Fruit fly (Drosophila melanogaster) whole organism, embryonic: ENCODE results near the gene CG32650.

Source experiments
- ATbp ChIP-seq: fragments of 200-800 bp; sonication (Bioruptor generic); optimal IDR thresholded peaks from 2 replicates; lab custom pipeline; 2017; ENCODE audit warnings: missing biosample characterization, mild to moderate bottlenecking, missing genetic modification characterization, missing genetic modification reagents
- Antp ChIP-seq: fragments of 200-800 bp; sonication (Bioruptor generic); optimal IDR thresholded peaks from 3 replicates; lab custom pipeline; 2016; ENCODE audit warnings: missing biosample characterization, missing genetic modification characterization
- Blimp-1 ChIP-seq: fragments of 200-800 bp; sonication (Bioruptor generic); optimal IDR thresholded peaks from 3 replicates; lab custom pipeline; 2018; ENCODE audit warnings: missing biosample characterization, missing genetic modification characterization, mild to moderate bottlenecking, moderate library complexity, missing genetic modification reagents
- CG10267 ChIP-seq: fragments of 200-800 bp; sonication (Bioruptor generic); optimal IDR thresholded peaks from 2 replicates; lab custom pipeline; 2018; ENCODE audit warnings: missing biosample characterization, mild to moderate bottlenecking, missing genetic modification characterization, moderate library complexity
- CG10979 ChIP-seq: fragments of 200-800 bp; sonication (Bioruptor generic); optimal IDR thresholded peaks from 2 replicates; lab custom pipeline; 2018; ENCODE audit warnings: missing biosample characterization, mild to moderate bottlenecking, missing genetic modification characterization, moderate library complexity
- CG11247 ChIP-seq: fragments of 200-800 bp; sonication (Bioruptor generic); IDR thresholded peaks from 2 replicates; pipeline ENCODE4 v1.3.6; 2022; ENCODE audit warnings: missing biosample characterization, missing genetic modification characterization
- CG11504 ChIP-seq: fragments of 200-800 bp; sonication (Bioruptor generic); optimal IDR thresholded peaks from 3 replicates; lab custom pipeline; 2019; ENCODE audit warnings: missing biosample characterization, mild to moderate bottlenecking, missing genetic modification characterization, moderate library complexity
- CG12104 ChIP-seq: fragments of 200-800 bp; sonication (Bioruptor generic); optimal IDR thresholded peaks from 3 replicates; lab custom pipeline; 2016; ENCODE audit warnings: missing biosample characterization, missing genetic modification characterization
- CG12659 ChIP-seq: fragments of 200-800 bp; sonication (Bioruptor generic); optimal IDR thresholded peaks from 3 replicates; lab custom pipeline; 2017; ENCODE audit warnings: mild to moderate bottlenecking, missing biosample characterization, missing genetic modification reagents, missing genetic modification characterization
- CG14441 ChIP-seq: fragments of 200-800 bp; sonication (Bioruptor generic); IDR thresholded peaks from 2 replicates; pipeline ENCODE4 v1.3.6; 2022; ENCODE audit warnings: missing biosample characterization, missing genetic modification characterization
- CG15011 ChIP-seq: fragments of 200-800 bp; sonication (Bioruptor generic); optimal IDR thresholded peaks from 3 replicates; lab custom pipeline; 2018; ENCODE audit warnings: missing biosample characterization, mild to moderate bottlenecking, missing genetic modification characterization
- CG15269 ChIP-seq: fragments of 200-800 bp; sonication (Bioruptor generic); optimal IDR thresholded peaks from 2 replicates; lab custom pipeline; 2018; ENCODE audit warnings: missing biosample characterization, mild to moderate bottlenecking, missing genetic modification characterization, moderate library complexity
- CG16863 ChIP-seq: fragments of 200-800 bp; sonication (Bioruptor generic); optimal IDR thresholded peaks from 3 replicates; lab custom pipeline; 2016; ENCODE audit warnings: missing biosample characterization, missing genetic modification characterization
- CG17361 ChIP-seq: fragments of 200-800 bp; sonication (Bioruptor generic); IDR thresholded peaks from 3 replicates; pipeline ENCODE4 v1.3.6; 2022; ENCODE audit warnings: missing biosample characterization, missing genetic modification characterization
- CG17829 ChIP-seq: fragments of 200-800 bp; optimal IDR thresholded peaks from 2 replicates; lab custom pipeline; 2019; ENCODE audit warnings: missing biosample characterization, mild to moderate bottlenecking, missing genetic modification characterization, moderate library complexity
- CG2129 ChIP-seq: fragments of 200-800 bp; sonication (Bioruptor generic); IDR thresholded peaks from 2 replicates; pipeline ENCODE4 v1.3.6; 2022; ENCODE audit warnings: missing biosample characterization, missing genetic modification characterization; ENCODE audit not compliant: partially characterized antibody
- CG6654 ChIP-seq: fragments of 200-800 bp; sonication (Bioruptor generic); optimal IDR thresholded peaks from 2 replicates; lab custom pipeline; 2017; ENCODE audit warnings: missing biosample characterization, mild to moderate bottlenecking, missing genetic modification characterization
- CG7357 ChIP-seq: fragments of 200-800 bp; sonication (Bioruptor generic); IDR thresholded peaks from 3 replicates; pipeline ENCODE4 v1.3.6; 2022; ENCODE audit warnings: missing biosample characterization, missing genetic modification characterization
- CG7745 ChIP-seq: fragments of 200-800 bp; sonication (Bioruptor generic); optimal IDR thresholded peaks from 2 replicates; lab custom pipeline; 2018; ENCODE audit warnings: missing biosample characterization, mild to moderate bottlenecking, missing genetic modification characterization, moderate library complexity
- CG9727 ChIP-seq: fragments of 200-800 bp; sonication (Bioruptor generic); optimal IDR thresholded peaks from 3 replicates; lab custom pipeline; 2017; ENCODE audit warnings: missing biosample characterization, mild to moderate bottlenecking, missing genetic modification characterization
- CG9797 ChIP-seq: fragments of 200-800 bp; sonication (Bioruptor generic); optimal IDR thresholded peaks from 3 replicates; lab custom pipeline; 2018; ENCODE audit warnings: missing biosample characterization, mild to moderate bottlenecking, missing genetic modification characterization
- CkIIα-i1 ChIP-seq: fragments of 200-800 bp; sonication (Bioruptor generic); IDR thresholded peaks from 2 replicates; pipeline ENCODE4 v1.3.6; 2022; ENCODE audit warnings: missing biosample characterization, missing genetic modification characterization
- CoRest ChIP-seq: fragments of 200-800 bp; sonication (Bioruptor generic); optimal IDR thresholded peaks from 3 replicates; lab custom pipeline; 2018; ENCODE audit warnings: missing biosample characterization, mild to moderate bottlenecking, missing genetic modification characterization, moderate library complexity
- Deaf1 ChIP-seq: fragments of 200-800 bp; optimal IDR thresholded peaks from 3 replicates; lab custom pipeline; 2019; ENCODE audit warnings: missing biosample characterization, mild to moderate bottlenecking, missing genetic modification characterization, moderate library complexity
- Elba2 ChIP-seq: fragments of 200-800 bp; sonication (Bioruptor generic); optimal IDR thresholded peaks from 3 replicates; lab custom pipeline; 2016; ENCODE audit warnings: missing biosample characterization, missing genetic modification characterization
- HLHmδ ChIP-seq: fragments of 200-800 bp; sonication (Bioruptor generic); optimal IDR thresholded peaks from 2 replicates; lab custom pipeline; 2018; ENCODE audit warnings: missing biosample characterization, mild to moderate bottlenecking, missing genetic modification characterization, moderate library complexity
- Jarid2 ChIP-seq: fragments of 200-800 bp; sonication (Bioruptor generic); optimal IDR thresholded peaks from 3 replicates; lab custom pipeline; 2017; ENCODE audit warnings: mild to moderate bottlenecking, missing biosample characterization, missing genetic modification reagents, missing genetic modification characterization
- Mad ChIP-seq: fragments of 200-800 bp; sonication (Bioruptor generic); optimal IDR thresholded peaks from 2 replicates; lab custom pipeline; 2016; ENCODE audit warnings: missing biosample characterization, missing genetic modification characterization
- Max ChIP-seq: fragments of 200-800 bp; sonication (Bioruptor generic); optimal IDR thresholded peaks from 2 replicates; lab custom pipeline; 2016; ENCODE audit warnings: missing biosample characterization, mild to moderate bottlenecking, missing genetic modification characterization
- Mrtf ChIP-seq: fragments of 200-800 bp; sonication (Bioruptor generic); IDR thresholded peaks from 3 replicates; pipeline ENCODE4 v1.3.6; 2022; ENCODE audit warnings: missing biosample characterization, missing genetic modification characterization
- Nf-YB ChIP-seq: fragments of 200-800 bp; sonication (Bioruptor generic); optimal IDR thresholded peaks from 3 replicates; lab custom pipeline; 2019; ENCODE audit warnings: missing biosample characterization, mild to moderate bottlenecking, missing genetic modification characterization, moderate library complexity
- Nf-YC ChIP-seq: fragments of 200-800 bp; optimal IDR thresholded peaks from 3 replicates; lab custom pipeline; 2019; ENCODE audit warnings: missing biosample characterization, mild to moderate bottlenecking, missing genetic modification characterization, moderate library complexity
- Optix ChIP-seq: fragments of 200-800 bp; sonication (Bioruptor generic); IDR thresholded peaks from 3 replicates; pipeline ENCODE4 v1.3.6; 2022; ENCODE audit warnings: missing biosample characterization, missing genetic modification characterization
- Ravus ChIP-seq: fragments of 200-800 bp; sonication (Bioruptor generic); IDR thresholded peaks from 2 replicates; pipeline ENCODE4 v1.3.6; 2022; ENCODE audit warnings: missing biosample characterization, missing genetic modification characterization
- Rx ChIP-seq: fragments of 200-800 bp; sonication (Bioruptor generic); IDR thresholded peaks from 2 replicates; pipeline ENCODE4 v1.3.6; 2022; ENCODE audit warnings: missing biosample characterization, missing genetic modification characterization
- Sox102F ChIP-seq: fragments of 200-800 bp; sonication (Bioruptor generic); optimal IDR thresholded peaks from 2 replicates; lab custom pipeline; 2018; ENCODE audit warnings: missing biosample characterization, mild to moderate bottlenecking, missing genetic modification characterization, moderate library complexity
- YL-1 ChIP-seq: fragments of 200-800 bp; sonication (Bioruptor generic); optimal IDR thresholded peaks from 3 replicates; lab custom pipeline; 2017; ENCODE audit warnings: missing biosample characterization, mild to moderate bottlenecking, missing genetic modification characterization
- ash1 ChIP-seq: fragments of 200-800 bp; sonication (Bioruptor generic); optimal IDR thresholded peaks from 2 replicates; lab custom pipeline; 2018; ENCODE audit warnings: missing biosample characterization, mild to moderate bottlenecking, missing genetic modification characterization
- az2 ChIP-seq: fragments of 200-800 bp; sonication (Bioruptor generic); optimal IDR thresholded peaks from 3 replicates; lab custom pipeline; 2016; ENCODE audit warnings: missing biosample characterization, missing genetic modification characterization
- bigmax ChIP-seq: fragments of 200-800 bp; sonication (Bioruptor generic); optimal IDR thresholded peaks from 2 replicates; lab custom pipeline; 2018; ENCODE audit warnings: missing biosample characterization, mild to moderate bottlenecking, missing genetic modification characterization
- chinmo ChIP-seq: fragments of 200-800 bp; sonication (Bioruptor generic); IDR thresholded peaks from 4 replicates; pipeline ENCODE4 v1.3.6; 2022; ENCODE audit warnings: missing biosample characterization, missing genetic modification characterization; ENCODE audit not compliant: partially characterized antibody
- da ChIP-seq: fragments of 200-800 bp; sonication (Bioruptor generic); optimal IDR thresholded peaks from 2 replicates; lab custom pipeline; 2016; ENCODE audit warnings: missing biosample characterization, missing genetic modification characterization
- disco-r ChIP-seq: fragments of 200-800 bp; sonication (Bioruptor generic); optimal IDR thresholded peaks from 2 replicates; lab custom pipeline; 2016; ENCODE audit warnings: missing biosample characterization, missing genetic modification characterization
- hb ChIP-seq: fragments of 200-800 bp; sonication (Bioruptor generic); IDR thresholded peaks from 3 replicates; pipeline ENCODE4 v1.3.6; 2022; ENCODE audit warnings: missing biosample characterization, missing genetic modification characterization; ENCODE audit not compliant: partially characterized antibody
- hth ChIP-seq: fragments of >200 bp; optimal IDR thresholded peaks from 2 replicates; lab custom pipeline; 2017; ENCODE audit warnings: inconsistent platforms
- nerfin-2 ChIP-seq: fragments of 200-800 bp; sonication (Bioruptor generic); IDR thresholded peaks from 2 replicates; pipeline ENCODE4 v1.3.6; 2022; ENCODE audit warnings: missing biosample characterization, missing genetic modification characterization; ENCODE audit not compliant: partially characterized antibody
- repo ChIP-seq: fragments of 200-800 bp; sonication (Bioruptor generic); optimal IDR thresholded peaks from 2 replicates; lab custom pipeline; 2016; ENCODE audit warnings: missing biosample characterization, missing genetic modification characterization
- rib ChIP-seq: fragments of 200-800 bp; sonication (Bioruptor generic); IDR thresholded peaks from 2 replicates; pipeline ENCODE4 v1.3.6; 2022; ENCODE audit warnings: missing biosample characterization, missing genetic modification characterization
- ro ChIP-seq: fragments of 200-800 bp; sonication (Bioruptor generic); IDR thresholded peaks from 2 replicates; pipeline ENCODE4 v1.3.6; 2022; ENCODE audit warnings: missing biosample characterization, missing genetic modification characterization
- sisA ChIP-seq: fragments of 200-800 bp; sonication (Bioruptor generic); IDR thresholded peaks from 2 replicates; pipeline ENCODE4 v1.3.6; 2022; ENCODE audit warnings: missing biosample characterization, missing genetic modification characterization
- sob ChIP-seq: fragments of 200-800 bp; sonication (Bioruptor generic); IDR thresholded peaks from 2 replicates; pipeline ENCODE4 v1.3.6; 2022; ENCODE audit warnings: missing biosample characterization, missing genetic modification characterization
- zf30C ChIP-seq: fragments of 200-800 bp; sonication (Bioruptor generic); optimal IDR thresholded peaks from 3 replicates; lab custom pipeline; 2018; ENCODE audit warnings: missing biosample characterization, mild to moderate bottlenecking, missing genetic modification characterization

Gene CG32650

dm6 chrX:12913729-12914128 lies 15.3 kb upstream of the CG32650 start (continued):
- TF ChIP-seq CG15011 (GFP tag; lab: Kevin White, UChicago) (no peak), ash1 (GFP tag; lab: Kevin White, UChicago) (no peak), Max (GFP tag; lab: Kevin White, UChicago) (no peak), Nf-YB (no peak), chinmo (GFP tag; lab: Robert Waterston, UW) (no peak), CG17361 (GFP tag; lab: Robert Waterston, UW) (0 out of 3 replicates have a peak, but pooled peaks have one; percentile 29), hth (lab: Kevin White, UChicago) (no peak), hb (GFP tag; lab: Robert Waterston, UW) (no peak), rib (GFP tag; lab: Robert Waterston, UW) (no peak), ro (no peak), CG15269 (tag; lab: Kevin White, UChicago) (peak; percentile 4), CG16863 (GFP tag; lab: Kevin White, UChicago) (no peak), Deaf1 (tag; lab: Kevin White, UChicago) (no peak), Ravus (GFP tag; lab: Robert Waterston, UW) (no peak), disco-r (GFP tag; lab: Kevin White, UChicago) (no peak), CG7357 (GFP tag; lab: Robert Waterston, UW) (no peak), ATbp (GFP tag; lab: Kevin White, UChicago) (no peak), CG6654 (GFP tag; lab: Kevin White, UChicago) (no peak), CG17829 (tag; lab: Kevin White, UChicago) (peak; percentile 3), sob (GFP tag; lab: Robert Waterston, UW) (no peak), CG11247 (GFP tag; lab: Robert Waterston, UW) (no peak), az2 (GFP tag; lab: Kevin White, UChicago) (no peak), Rx (GFP tag; lab: Robert Waterston, UW) (no peak), Nf-YC (tag; lab: Kevin White, UChicago) (no peak), nerfin-2 (GFP tag; lab: Robert Waterston, UW) (no peak), Sox102F (GFP tag; lab: Kevin White, UChicago) (no peak), CkIIα-i1 (no peak), CG10267 (tag; lab: Kevin White, UChicago) (peak; percentile 2), Mad (no peak), YL-1 (GFP tag; lab: Kevin White, UChicago) (no peak), Elba2 (GFP tag; lab: Kevin White, UChicago) (no peak), CoRest (no peak), CG7745 (tag; lab: Kevin White, UChicago) (no peak), Jarid2 (GFP tag; lab: Kevin White, UChicago) (no peak), bigmax (GFP tag; lab: Kevin White, UChicago) (no peak), repo (GFP tag; lab: Kevin White, UChicago) (no peak), HLHmδ (no peak), CG10979 (tag; lab: Kevin White, UChicago) (peak; percentile 19), Mrtf (GFP tag; lab: Robert Waterston, UW) (no peak), sisA (GFP tag; lab: Robert Waterston, UW) (no peak), zf30C (GFP tag; lab: Kevin White, UChicago) (no peak), CG9797 (GFP tag; lab: Kevin White, UChicago) (no peak), Antp (GFP tag; lab: Kevin White, UChicago) (no peak), da (GFP tag; lab: Kevin White, UChicago) (no peak), CG2129 (no peak), Blimp-1 (GFP tag; lab: Kevin White, UChicago) (peak; percentile 31), CG9727 (peak; percentile 14), CG12104 (no peak), Optix (no peak), CG11504 (tag; lab: Kevin White, UChicago) (peak; percentile 33), CG14441 (GFP tag; lab: Robert Waterston, UW) (no peak), CG12659 (GFP tag; lab: Kevin White, UChicago) (no peak)
